Worm (Caenorhabditis elegans) whole organism, L4 larva: Measurements from ENCODE around the gene C16A3.6.
A peak's percentile ranks its signal among the peaks of the same experiment; 100 is the strongest.

ENCODE experiments used
- F10B5.3 ChIP-seq: sonication (generic microtip); optimal IDR thresholded peaks from 2 replicates; lab custom pipeline; 2016; ENCODE audit warnings: mild to moderate bottlenecking, missing genetic modification characterization, missing compliant biosample characterization
- F37D6.2 ChIP-seq: sonication (generic microtip); optimal IDR thresholded peaks from 2 replicates; lab custom pipeline; 2016; ENCODE audit warnings: mild to moderate bottlenecking, missing genetic modification characterization, missing compliant biosample characterization
- T20F7.1 ChIP-seq: fragments of 200-800 bp; sonication (Bioruptor generic); optimal IDR thresholded peaks from 2 replicates; lab custom pipeline; 2018; ENCODE audit warnings: mild to moderate bottlenecking, missing genetic modification characterization, missing compliant biosample characterization
- Y105C5A.15 ChIP-seq: fragments of 200-800 bp; sonication (Bioruptor generic); IDR thresholded peaks from 2 replicates; pipeline ENCODE4 v1.3.6; 2022; ENCODE audit warnings: missing genetic modification characterization, missing compliant biosample characterization
- Y75B8A.6 ChIP-seq: fragments of 200-800 bp; sonication (Bioruptor generic); IDR thresholded peaks from 2 replicates; pipeline ENCODE4 v1.3.6; 2022; ENCODE audit warnings: missing genetic modification reagents, missing genetic modification characterization, missing compliant biosample characterization
- ZK546.5 ChIP-seq, 2 experiments: sonication (generic microtip); optimal IDR thresholded peaks; 2 replicates each; lab custom pipeline; 2017; ENCODE audit warnings: missing biosample characterization in 2 of 2, missing genetic modification characterization in 2 of 2
- aha-1 ChIP-seq: fragments of 150-350 bp; peaks from one replicate; lab custom pipeline; 2014; ENCODE audit warnings: missing biosample characterization, missing genetic modification characterization
- aly-2 ChIP-seq: sonication (generic microtip); optimal IDR thresholded peaks from 2 replicates; lab custom pipeline; 2018; ENCODE audit warnings: missing biosample characterization, missing genetic modification characterization
- ceh-20 ChIP-seq: fragments of 200-800 bp; sonication (Bioruptor generic); IDR thresholded peaks from 2 replicates; pipeline ENCODE4 v1.3.6; 2022; ENCODE audit warnings: missing genetic modification reagents, missing genetic modification characterization, missing compliant biosample characterization
- daf-12 ChIP-seq: fragments of 150-350 bp; optimal IDR thresholded peaks from 2 replicates; lab custom pipeline; 2014; ENCODE audit warnings: missing biosample characterization, missing genetic modification reagents, missing genetic modification characterization
- daf-16 ChIP-seq, 3 experiments: sonication (generic microtip); optimal IDR thresholded peaks; 2 replicates each; lab custom pipeline; 2016 to 2017; ENCODE audit warnings: missing genetic modification characterization in 3 of 3, missing genetic modification reagents in 3 of 3, mild to moderate bottlenecking in 2 of 3, missing compliant biosample characterization in 2 of 3, missing biosample characterization in 1 of 3, moderate library complexity in 1 of 3
- dmd-6 ChIP-seq: fragments of 200-800 bp; sonication (Bioruptor generic); IDR thresholded peaks from 2 replicates; pipeline ENCODE4 v1.3.6; 2022; ENCODE audit warnings: missing genetic modification reagents, missing genetic modification characterization, missing compliant biosample characterization
- dpl-1 ChIP-seq: fragments of 150-350 bp; optimal IDR thresholded peaks from 2 replicates; lab custom pipeline; 2014; ENCODE audit warnings: missing biosample characterization, missing genetic modification reagents, missing genetic modification characterization
- dve-1 ChIP-seq: sonication (generic microtip); optimal IDR thresholded peaks from 2 replicates; lab custom pipeline; 2017; ENCODE audit warnings: antibody characterized with exemption, mild to moderate bottlenecking, missing genetic modification characterization, missing compliant biosample characterization; ENCODE audit not compliant: insufficient read depth
- hlh-11 ChIP-seq: fragments of 200-800 bp; sonication (Bioruptor generic); optimal IDR thresholded peaks from 2 replicates; lab custom pipeline; 2018; ENCODE audit warnings: mild to moderate bottlenecking, missing genetic modification characterization, missing compliant biosample characterization
- hlh-30 ChIP-seq: sonication (generic microtip); optimal IDR thresholded peaks from 2 replicates; lab custom pipeline; 2017; ENCODE audit warnings: antibody characterized with exemption, mild to moderate bottlenecking, missing genetic modification characterization, missing compliant biosample characterization; ENCODE audit not compliant: insufficient read depth
- lin-1 ChIP-seq: fragments of 200-800 bp; sonication (Bioruptor generic); IDR thresholded peaks from 2 replicates; pipeline ENCODE4 v1.3.6; 2022; ENCODE audit warnings: missing genetic modification reagents, missing genetic modification characterization, missing compliant biosample characterization
- lin-13 ChIP-seq: fragments of 150-350 bp; optimal IDR thresholded peaks from 2 replicates; lab custom pipeline; 2014; ENCODE audit warnings: missing biosample characterization, missing genetic modification reagents, missing genetic modification characterization
- lin-39 ChIP-seq: fragments of 150-350 bp; optimal IDR thresholded peaks from 2 replicates; lab custom pipeline; 2014; ENCODE audit warnings: missing biosample characterization, missing genetic modification reagents, missing genetic modification characterization
- lir-3 ChIP-seq: sonication (generic microtip); optimal IDR thresholded peaks from 2 replicates; lab custom pipeline; 2016; ENCODE audit warnings: mild to moderate bottlenecking, missing genetic modification characterization, missing compliant biosample characterization
- lsy-2 ChIP-seq, 2 experiments: fragments of 150-350 bp in 1 of 2; sonication (generic microtip) in 1 of 2; optimal IDR thresholded peaks; 2 replicates each; lab custom pipeline; 2014 to 2017; ENCODE audit warnings: missing biosample characterization in 2 of 2, missing genetic modification characterization in 2 of 2
- madf-9 ChIP-seq: fragments of 200-800 bp; sonication (Bioruptor generic); conservative IDR thresholded peaks from 2 replicates; pipeline ENCODE4 v1.3.6; 2022; ENCODE audit warnings: missing genetic modification reagents, missing genetic modification characterization, missing compliant biosample characterization
- mdl-1 ChIP-seq, 2 experiments: fragments of 150-350 bp in 1 of 2; sonication (generic microtip) in 1 of 2; optimal IDR thresholded peaks; 2 replicates each; lab custom pipeline; 2014 to 2017; ENCODE audit warnings: missing biosample characterization in 2 of 2, missing genetic modification characterization in 2 of 2
- mep-1 ChIP-seq: fragments of 150-350 bp; sonication (generic microtip); optimal IDR thresholded peaks from 3 replicates; lab custom pipeline; 2014; ENCODE audit warnings: missing biosample characterization, missing genetic modification characterization
- mes-2 ChIP-seq: sonication (generic microtip); optimal IDR thresholded peaks from 2 replicates; lab custom pipeline; 2016; ENCODE audit warnings: missing genotype, mild to moderate bottlenecking, missing genetic modification characterization, missing compliant biosample characterization; ENCODE audit not compliant: poor library complexity, severe bottlenecking
- nhr-11 ChIP-seq: fragments of 150-350 bp; optimal IDR thresholded peaks from 2 replicates; lab custom pipeline; 2014; ENCODE audit warnings: missing biosample characterization, missing genetic modification characterization
- nhr-25 ChIP-seq: sonication (generic microtip); optimal IDR thresholded peaks from 2 replicates; lab custom pipeline; 2017; ENCODE audit warnings: missing genetic modification characterization, mild to moderate bottlenecking, missing compliant biosample characterization, antibody characterized with exemption, moderate library complexity, borderline replicate concordance; ENCODE audit not compliant: insufficient read depth
- nhr-28 ChIP-seq: fragments of 150-350 bp; optimal IDR thresholded peaks from 2 replicates; lab custom pipeline; 2014; ENCODE audit warnings: missing biosample characterization, missing genetic modification characterization
- nhr-48 ChIP-seq: sonication (generic microtip); optimal IDR thresholded peaks from 2 replicates; lab custom pipeline; 2016; ENCODE audit warnings: mild to moderate bottlenecking, missing genetic modification characterization, missing compliant biosample characterization
- nhr-6 ChIP-seq: fragments of 150-350 bp; optimal IDR thresholded peaks from 2 replicates; lab custom pipeline; 2014; ENCODE audit warnings: missing biosample characterization, missing genetic modification characterization
- nhr-77 ChIP-seq: fragments of 150-350 bp; optimal IDR thresholded peaks from 2 replicates; lab custom pipeline; 2014; ENCODE audit warnings: missing biosample characterization, missing genetic modification characterization
- pha-4 ChIP-seq, 2 experiments: fragments of 150-350 bp in 1 of 2; fragments of 200-800 bp in 1 of 2; sonication (Bioruptor generic) in 1 of 2; IDR thresholded peaks in 1 of 2; optimal IDR thresholded peaks in 1 of 2; 2 replicates each; pipeline versions ENCODE4 v1.3.6 to Lab custom; 2014 to 2022; ENCODE audit warnings: missing genetic modification characterization in 2 of 2, missing genetic modification reagents in 2 of 2, missing biosample characterization in 1 of 2, missing compliant biosample characterization in 1 of 2
- php-3 ChIP-seq: fragments of 200-800 bp; sonication (Bioruptor generic); IDR thresholded peaks from 2 replicates; pipeline ENCODE4 v1.3.6; 2022; ENCODE audit warnings: missing genetic modification reagents, missing genetic modification characterization, missing compliant biosample characterization
- pqm-1 ChIP-seq: sonication (generic microtip); optimal IDR thresholded peaks from 2 replicates; lab custom pipeline; 2017; ENCODE audit warnings: missing biosample characterization, missing genetic modification characterization
- rbr-2 ChIP-seq: sonication (generic microtip); optimal IDR thresholded peaks from 2 replicates; lab custom pipeline; 2016; ENCODE audit warnings: missing genotype, missing genetic modification characterization, missing compliant biosample characterization
- zip-2 ChIP-seq: fragments of 150-350 bp; optimal IDR thresholded peaks from 2 replicates; lab custom pipeline; 2014; ENCODE audit warnings: missing biosample characterization, missing genetic modification characterization
- ztf-7 ChIP-seq: fragments of 150-350 bp; optimal IDR thresholded peaks from 2 replicates; lab custom pipeline; 2014; ENCODE audit warnings: missing biosample characterization, missing genetic modification characterization

Gene C16A3.6

ce11 chrIII:6360825-6361224 is 18.2 kb upstream of the C16A3.6 start (continued):
- TF ChIP-seq lin-39 (tag; lab: Kevin White, UChicago) (no peak), ceh-20 (GFP tag; lab: Robert Waterston, UW) (no peak), madf-9 (GFP tag; lab: Robert Waterston, UW) (no peak), mdl-1 (tag; optimal IDR thresholded peaks at IDR 0.05; lab: Kevin White, UChicago) (peak in 1 of 2 experiments; percentile 50), dpl-1 (GFP tag; lab: Kevin White, UChicago) (peak; percentile 7), nhr-11 (tag; lab: Kevin White, UChicago) (no peak), nhr-77 (tag; lab: Kevin White, UChicago) (peak; percentile 24), hlh-11 (tag; lab: Kevin White, UChicago) (peak; percentile 14)

ce11 chrIII:6361560-6361959 is 17.5 kb upstream of the C16A3.6 start:
- TF ChIP-seq ZK546.5 (tag; optimal IDR thresholded peaks at IDR 0.05; lab: Kevin White, UChicago) (no peak), lin-39 (tag; lab: Kevin White, UChicago) (no peak), lin-13 (GFP tag; lab: Kevin White, UChicago) (peak; percentile 7), hlh-11 (tag; lab: Kevin White, UChicago) (peak; percentile 89), F10B5.3 (tag; lab: Kevin White, UChicago) (no peak), T20F7.1 (GFP tag; lab: Kevin White, UChicago) (peak; percentile 46), Y105C5A.15 (GFP tag; lab: Robert Waterston, UW) (no peak), nhr-77 (tag; lab: Kevin White, UChicago) (peak; percentile 41), php-3 (GFP tag; lab: Robert Waterston, UW) (peak; percentile 61; the same call in 1 of the 2 replicates), nhr-11 (tag; lab: Kevin White, UChicago) (no peak), mes-2 (tag; lab: Kevin White, UChicago) (peak; percentile 2), nhr-28 (peak; percentile 84), daf-16 (GFP tag; optimal IDR thresholded peaks at IDR 0.05; lab: Kevin White, UChicago) (peak in 1 of 2 experiments; percentile 15), daf-16 (tag; optimal IDR thresholded peaks at IDR 0.05; lab: Kevin White, UChicago) (peak; percentile 80), lin-1 (GFP tag; lab: Robert Waterston, UW) (peak; percentile 55; the same call in 1 of the 2 replicates), dve-1 (tag; lab: Kevin White, UChicago) (peak; percentile 88), dmd-6 (GFP tag; lab: Robert Waterston, UW) (peak; percentile 93), Y75B8A.6 (GFP tag; lab: Robert Waterston, UW) (no peak), nhr-25 (tag; lab: Kevin White, UChicago) (no peak), daf-12 (tag; lab: Kevin White, UChicago) (no peak), aha-1 (peak; percentile 7), ztf-7 (tag; lab: Kevin White, UChicago) (peak; percentile 4), mep-1 (tag; lab: Kevin White, UChicago) (peak; percentile 32), nhr-48 (tag; lab: Kevin White, UChicago) (peak; percentile 50), F37D6.2 (no peak), aly-2 (tag; lab: Kevin White, UChicago) (no peak), rbr-2 (tag; lab: Kevin White, UChicago) (no peak), mdl-1 (tag; optimal IDR thresholded peaks at IDR 0.05; lab: Kevin White, UChicago) (peak in 1 of 2 experiments; percentile 66), nhr-6 (tag; lab: Kevin White, UChicago) (peak; percentile 52), pqm-1 (peak; percentile 95), lir-3 (tag; lab: Kevin White, UChicago) (no peak), hlh-30 (tag; lab: Kevin White, UChicago) (peak; percentile 35), zip-2 (tag; lab: Kevin White, UChicago) (peak; percentile 25), lsy-2 (tag; optimal IDR thresholded peaks at IDR 0.05; lab: Kevin White, UChicago) (peak; percentile 25 to 34), pha-4 (GFP tag; IDR thresholded peaks at IDR 0.05; lab: Robert Waterston, UW) (no peak), pha-4 (tag; optimal IDR thresholded peaks at IDR 0.05; lab: Kevin White, UChicago) (no peak)
